Fruit fly (Drosophila melanogaster) whole organism, prepupa: ENCODE measurements around the gene CG43740.

Experiments
- CG10631 ChIP-seq: fragments of 200-800 bp; sonication (Bioruptor generic); optimal IDR thresholded peaks from 2 replicates; lab custom pipeline; 2016; ENCODE audit warnings: missing biosample characterization, missing genetic modification characterization
- CG10669 ChIP-seq: fragments of 200-800 bp; sonication (Bioruptor generic); optimal IDR thresholded peaks from 3 replicates; lab custom pipeline; 2018; ENCODE audit warnings: missing biosample characterization, mild to moderate bottlenecking, missing genetic modification characterization, moderate library complexity
- CG11294 ChIP-seq: fragments of 200-800 bp; sonication (Bioruptor generic); IDR thresholded peaks from 2 replicates; pipeline ENCODE4 v1.3.6; 2022; ENCODE audit warnings: missing biosample characterization, missing genetic modification characterization
- CG11762 ChIP-seq: fragments of 200-800 bp; sonication (Bioruptor generic); optimal IDR thresholded peaks from 3 replicates; lab custom pipeline; 2016; ENCODE audit warnings: missing biosample characterization, missing genetic modification characterization; ENCODE audit not compliant: insufficient read depth
- CG15336 ChIP-seq: fragments of 200-800 bp; sonication (Bioruptor generic); IDR thresholded peaks from 2 replicates; pipeline ENCODE4 v1.3.6; 2022; ENCODE audit warnings: missing biosample characterization, missing genetic modification characterization
- CG1621 ChIP-seq: fragments of 200-800 bp; sonication (Bioruptor generic); optimal IDR thresholded peaks from 3 replicates; lab custom pipeline; 2018; ENCODE audit warnings: missing biosample characterization, mild to moderate bottlenecking, missing genetic modification characterization
- CG31627 ChIP-seq: fragments of 200-800 bp; sonication (Bioruptor generic); optimal IDR thresholded peaks from 3 replicates; lab custom pipeline; 2016; ENCODE audit warnings: missing biosample characterization, missing genetic modification characterization
- CG32006 ChIP-seq: fragments of 200-800 bp; sonication (Bioruptor generic); optimal IDR thresholded peaks from 3 replicates; lab custom pipeline; 2017; ENCODE audit warnings: missing biosample characterization, mild to moderate bottlenecking, missing genetic modification characterization
- CG34406 ChIP-seq: fragments of 200-800 bp; sonication (Bioruptor generic); optimal IDR thresholded peaks from 3 replicates; lab custom pipeline; 2016; ENCODE audit warnings: missing biosample characterization, missing genetic modification characterization
- CG3919 ChIP-seq: fragments of 200-800 bp; sonication (Bioruptor generic); optimal IDR thresholded peaks from 3 replicates; lab custom pipeline; 2016; ENCODE audit warnings: missing biosample characterization, missing genetic modification characterization
- CG4318 ChIP-seq: fragments of 200-800 bp; sonication (Bioruptor generic); optimal IDR thresholded peaks from 3 replicates; lab custom pipeline; 2017; ENCODE audit warnings: missing biosample characterization, mild to moderate bottlenecking, missing genetic modification characterization
- CG6163 ChIP-seq: fragments of 200-800 bp; sonication (Bioruptor generic); IDR thresholded peaks from 3 replicates; pipeline ENCODE4 v1.3.6; 2022; ENCODE audit warnings: missing biosample characterization, missing genetic modification characterization
- CG6792 ChIP-seq: fragments of 200-800 bp; sonication (Bioruptor generic); optimal IDR thresholded peaks from 3 replicates; lab custom pipeline; 2016; ENCODE audit warnings: missing biosample characterization, missing genetic modification characterization
- CG6808 ChIP-seq: fragments of 200-800 bp; sonication (Bioruptor generic); optimal IDR thresholded peaks from 3 replicates; lab custom pipeline; 2017; ENCODE audit warnings: missing biosample characterization, missing genetic modification characterization, mild to moderate bottlenecking, moderate library complexity, missing genetic modification reagents
- CG6854 ChIP-seq: fragments of 200-800 bp; sonication (Bioruptor generic); optimal IDR thresholded peaks from 2 replicates; lab custom pipeline; 2017; ENCODE audit warnings: missing biosample characterization, mild to moderate bottlenecking, missing genetic modification characterization
- CG8119 ChIP-seq: fragments of 200-800 bp; sonication (Bioruptor generic); IDR thresholded peaks from 3 replicates; pipeline ENCODE4 v1.3.6; 2022; ENCODE audit warnings: missing biosample characterization, missing genetic modification characterization
- CG8319 ChIP-seq: fragments of 200-800 bp; sonication (Bioruptor generic); optimal IDR thresholded peaks from 3 replicates; lab custom pipeline; 2016; ENCODE audit warnings: missing biosample characterization, missing genetic modification characterization
- CG9139 ChIP-seq: fragments of 200-800 bp; sonication (Bioruptor generic); optimal IDR thresholded peaks from 3 replicates; lab custom pipeline; 2017; ENCODE audit warnings: missing biosample characterization, mild to moderate bottlenecking, missing genetic modification characterization
- Eip75B ChIP-seq: fragments of 200-800 bp; sonication (Bioruptor generic); optimal IDR thresholded peaks from 3 replicates; lab custom pipeline; 2016; ENCODE audit warnings: missing biosample characterization, missing genetic modification characterization
- Eip78C ChIP-seq: fragments of 200-800 bp; sonication (Bioruptor generic); peaks from one replicate; lab custom pipeline; 2016; ENCODE audit warnings: missing biosample characterization, missing genetic modification characterization
- Eip93F ChIP-seq: fragments of 200-800 bp; sonication (Bioruptor generic); optimal IDR thresholded peaks from 2 replicates; lab custom pipeline; 2016; ENCODE audit warnings: missing biosample characterization, mild to moderate bottlenecking, missing genetic modification characterization
- Ets21C ChIP-seq: fragments of 200-800 bp; sonication (Bioruptor generic); optimal IDR thresholded peaks from 3 replicates; lab custom pipeline; 2016; ENCODE audit warnings: missing biosample characterization, missing genetic modification characterization
- Ets96B ChIP-seq: fragments of 200-800 bp; optimal IDR thresholded peaks from 2 replicates; lab custom pipeline; 2019; ENCODE audit warnings: missing biosample characterization, mild to moderate bottlenecking, missing genetic modification characterization, moderate library complexity
- Hr38 ChIP-seq: sonication (Bioruptor generic); optimal IDR thresholded peaks from 2 replicates; lab custom pipeline; 2016; ENCODE audit warnings: missing biosample characterization, missing genetic modification characterization
- Hr39 ChIP-seq: fragments of 200-800 bp; sonication (Bioruptor generic); optimal IDR thresholded peaks from 2 replicates; lab custom pipeline; 2016; ENCODE audit warnings: missing biosample characterization, missing genetic modification characterization
- Hr4 ChIP-seq: fragments of 200-800 bp; sonication (Bioruptor generic); optimal IDR thresholded peaks from 3 replicates; lab custom pipeline; 2016; ENCODE audit warnings: missing biosample characterization, missing genetic modification characterization
- Lpt ChIP-seq: fragments of 200-800 bp; sonication (Bioruptor generic); optimal IDR thresholded peaks from 3 replicates; lab custom pipeline; 2016; ENCODE audit warnings: missing biosample characterization, missing genetic modification characterization
- Met ChIP-seq: fragments of 200-800 bp; sonication (Bioruptor generic); optimal IDR thresholded peaks from 3 replicates; lab custom pipeline; 2016; ENCODE audit warnings: missing biosample characterization, missing genetic modification characterization
- Smox ChIP-seq: fragments of 200-800 bp; sonication (Bioruptor generic); optimal IDR thresholded peaks from 3 replicates; lab custom pipeline; 2016; ENCODE audit warnings: missing biosample characterization, missing genetic modification characterization
- Sox102F ChIP-seq: fragments of 200-800 bp; sonication (Bioruptor generic); optimal IDR thresholded peaks from 2 replicates; lab custom pipeline; 2016; ENCODE audit warnings: missing biosample characterization, mild to moderate bottlenecking, missing genetic modification characterization
- Sox14 ChIP-seq: fragments of 200-800 bp; sonication (Bioruptor generic); optimal IDR thresholded peaks from 3 replicates; lab custom pipeline; 2016; ENCODE audit warnings: missing biosample characterization, missing genetic modification characterization
- cyc ChIP-seq: fragments of 200-800 bp; sonication (Bioruptor generic); optimal IDR thresholded peaks from 3 replicates; lab custom pipeline; 2016; ENCODE audit warnings: missing biosample characterization, missing genetic modification characterization
- dac ChIP-seq: fragments of 200-800 bp; sonication (Bioruptor generic); optimal IDR thresholded peaks from 2 replicates; lab custom pipeline; 2017; ENCODE audit warnings: missing biosample characterization, mild to moderate bottlenecking, missing genetic modification characterization
- dsx ChIP-seq: fragments of 200-800 bp; optimal IDR thresholded peaks from 3 replicates; lab custom pipeline; 2019; ENCODE audit warnings: missing biosample characterization, mild to moderate bottlenecking, missing genetic modification characterization, moderate library complexity; ENCODE audit not compliant: poor library complexity, severe bottlenecking
- eg ChIP-seq: fragments of 200-800 bp; sonication (Bioruptor generic); IDR thresholded peaks from 3 replicates; pipeline ENCODE4 v1.3.6; 2022; ENCODE audit warnings: missing biosample characterization, missing genetic modification characterization
- esn ChIP-seq: fragments of 200-800 bp; sonication (Bioruptor generic); optimal IDR thresholded peaks from 2 replicates; lab custom pipeline; 2016; ENCODE audit warnings: missing biosample characterization, mild to moderate bottlenecking, missing genetic modification characterization, moderate library complexity
- fd59A ChIP-seq: fragments of 200-800 bp; sonication (Bioruptor generic); optimal IDR thresholded peaks from 2 replicates; lab custom pipeline; 2017; ENCODE audit warnings: missing biosample characterization, mild to moderate bottlenecking, missing genetic modification characterization, missing genetic modification reagents
- fd85E ChIP-seq: fragments of 200-800 bp; sonication (Bioruptor generic); optimal IDR thresholded peaks from 3 replicates; lab custom pipeline; 2016; ENCODE audit warnings: missing biosample characterization, missing genetic modification characterization
- lz ChIP-seq: fragments of 200-800 bp; sonication (Bioruptor generic); optimal IDR thresholded peaks from 3 replicates; lab custom pipeline; 2016; ENCODE audit warnings: missing biosample characterization, missing genetic modification characterization
- net ChIP-seq: fragments of 200-800 bp; sonication (Bioruptor generic); optimal IDR thresholded peaks from 3 replicates; lab custom pipeline; 2016; ENCODE audit warnings: missing biosample characterization, missing genetic modification characterization
- pdm3 ChIP-seq: fragments of 200-800 bp; sonication (Bioruptor generic); optimal IDR thresholded peaks from 3 replicates; lab custom pipeline; 2016; ENCODE audit warnings: missing biosample characterization, missing genetic modification characterization
- salr ChIP-seq, 2 experiments: fragments of 200-800 bp; sonication (Bioruptor generic); optimal IDR thresholded peaks; 3 replicates each; lab custom pipeline; 2016 to 2018; ENCODE audit warnings: missing biosample characterization in 2 of 2, missing genetic modification characterization in 2 of 2, mild to moderate bottlenecking in 1 of 2
- spab ChIP-seq: fragments of 200-800 bp; sonication (Bioruptor generic); optimal IDR thresholded peaks from 2 replicates; lab custom pipeline; 2017; ENCODE audit warnings: missing biosample characterization, mild to moderate bottlenecking, missing genetic modification characterization, missing genetic modification reagents
- ss ChIP-seq, 2 experiments: fragments of 200-800 bp; sonication (Bioruptor generic); optimal IDR thresholded peaks; 2 replicates in 1 of 2; 3 replicates in 1 of 2; lab custom pipeline; 2017 to 2018; ENCODE audit warnings: mild to moderate bottlenecking in 2 of 2, missing biosample characterization in 2 of 2, missing genetic modification characterization in 2 of 2, moderate library complexity in 1 of 2
- svp ChIP-seq: fragments of 200-800 bp; sonication (Bioruptor generic); peaks from one replicate; lab custom pipeline; 2016; ENCODE audit warnings: missing biosample characterization, missing genetic modification characterization
- vri ChIP-seq: fragments of 200-800 bp; sonication (Bioruptor generic); optimal IDR thresholded peaks from 3 replicates; lab custom pipeline; 2016; ENCODE audit warnings: missing biosample characterization, mild to moderate bottlenecking, missing genetic modification characterization

The CG43740 gene

DNA sequence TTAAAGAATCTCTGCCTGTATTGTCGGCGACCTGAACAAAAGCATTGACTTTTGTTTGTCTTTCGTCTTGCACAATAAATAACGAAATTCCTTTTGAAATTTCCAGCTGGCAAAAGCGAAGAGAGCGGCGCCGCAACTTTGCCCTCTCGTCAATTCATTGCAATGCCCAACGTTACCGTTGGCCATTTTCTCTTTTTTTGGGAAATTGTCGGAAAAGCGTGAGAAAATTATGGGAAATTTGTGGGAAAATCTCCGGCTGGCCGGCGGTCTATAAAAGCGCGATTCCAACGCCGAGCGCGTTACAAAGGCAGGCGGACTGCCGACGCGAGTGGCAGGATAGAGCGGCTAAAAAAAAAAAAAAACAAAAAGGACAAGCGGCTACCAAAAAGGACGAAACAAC is at the start of gene CG43740:
Gene CG43740, plus strand, starts transcription at position 301 of the 400 bp plus-strand sequence.
- TF ChIP-seq spab (GFP tag; lab: Kevin White, UChicago) (no peak), Hr4 (GFP tag; lab: Kevin White, UChicago) (no peak), dac (no peak), CG11294 (GFP tag; lab: Robert Waterston, UW) (no peak), CG9139 (no peak), ss (GFP tag; optimal IDR thresholded peaks at IDR 0.05; lab: Kevin White, UChicago) (no peak), Sox14 (GFP tag; lab: Kevin White, UChicago) (no peak), Smox (GFP tag; lab: Kevin White, UChicago) (no peak), CG8319 (GFP tag; lab: Kevin White, UChicago) (no peak), CG6808 (GFP tag; lab: Kevin White, UChicago) (no peak), CG6854 (GFP tag; lab: Kevin White, UChicago) (no peak), CG34406 (GFP tag; lab: Kevin White, UChicago) (no peak), Ets96B (tag; lab: Kevin White, UChicago) (no peak), CG32006 (GFP tag; lab: Kevin White, UChicago) (no peak), lz (GFP tag; lab: Kevin White, UChicago) (no peak), Eip75B (GFP tag; lab: Kevin White, UChicago) (no peak), fd59A (GFP tag; lab: Kevin White, UChicago) (no peak), pdm3 (GFP tag; lab: Kevin White, UChicago) (no peak)

DNA sequence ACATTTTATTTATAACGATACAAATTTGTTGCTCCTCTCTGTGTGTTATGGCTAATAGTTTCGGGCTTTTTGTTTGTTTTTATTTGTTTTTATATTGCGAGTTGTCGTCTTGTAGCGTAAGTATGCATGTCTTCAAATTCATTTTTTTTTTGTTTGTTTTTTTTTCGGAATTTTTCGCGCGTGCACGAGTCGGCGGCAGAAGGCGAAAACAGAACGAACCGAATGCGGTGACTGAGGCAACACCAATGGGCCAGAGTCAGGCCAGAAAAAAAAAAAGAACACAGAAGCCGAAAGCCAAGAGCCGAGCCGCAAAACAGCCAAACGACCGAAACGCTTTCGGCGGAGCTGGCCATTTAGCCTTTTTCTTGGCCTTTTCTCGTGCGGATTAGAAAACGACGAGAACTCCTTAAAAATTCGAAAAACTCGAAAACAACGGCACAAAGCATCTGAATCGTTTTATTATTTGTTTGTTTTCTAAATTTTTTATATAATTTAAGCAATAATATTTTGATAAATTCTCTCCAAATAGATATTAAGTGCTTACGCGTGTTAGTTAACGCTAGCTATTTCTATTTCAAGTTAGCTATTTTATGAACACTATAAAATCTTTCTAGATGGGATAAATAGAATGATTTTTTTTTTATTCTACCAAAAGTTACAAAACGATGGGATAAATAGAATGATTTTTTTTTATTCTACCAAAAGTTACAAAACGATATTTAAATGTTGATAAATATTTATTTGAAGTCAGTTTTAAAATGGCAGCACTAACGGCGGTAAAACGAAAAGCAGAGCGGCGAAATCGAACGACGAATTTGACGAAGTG is 43.3 kb upstream of the CG43740 start:
- TF ChIP-seq CG32006 (GFP tag; lab: Kevin White, UChicago) (peak; percentile 23), net (GFP tag; lab: Kevin White, UChicago) (no peak), Met (GFP tag; lab: Kevin White, UChicago) (no peak), Eip93F (GFP tag; lab: Kevin White, UChicago) (no peak), svp (GFP tag; lab: Kevin White, UChicago) (no peak), dac (no peak), CG8319 (GFP tag; lab: Kevin White, UChicago) (no peak), Smox (GFP tag; lab: Kevin White, UChicago) (peak; percentile 7), CG10669 (GFP tag; lab: Kevin White, UChicago) (no peak), vri (no peak), CG8119 (GFP tag; lab: Robert Waterston, UW) (peak; percentile 47; the same call in 2 of the 3 replicates), dsx (GFP tag; lab: Kevin White, UChicago) (no peak), cyc (GFP tag; lab: Kevin White, UChicago) (no peak), Ets21C (GFP tag; lab: Kevin White, UChicago) (no peak), Hr38 (no peak), spab (GFP tag; lab: Kevin White, UChicago) (no peak), esn (GFP tag; lab: Kevin White, UChicago) (peak; percentile 25), Eip78C (GFP tag; lab: Kevin White, UChicago) (peak; percentile 70), CG11762 (GFP tag; lab: Kevin White, UChicago) (no peak), Ets96B (tag; lab: Kevin White, UChicago) (no peak), CG34406 (GFP tag; lab: Kevin White, UChicago) (no peak), eg (peak; percentile 61), CG4318 (GFP tag; lab: Kevin White, UChicago) (no peak), salr (GFP tag; optimal IDR thresholded peaks at IDR 0.05; lab: Kevin White, UChicago) (peak in 1 of 2 experiments; percentile 10), fd85E (GFP tag; lab: Kevin White, UChicago) (no peak), CG6792 (GFP tag; lab: Kevin White, UChicago) (no peak), Lpt (GFP tag; lab: Kevin White, UChicago) (no peak), CG9139 (no peak), CG10631 (GFP tag; lab: Kevin White, UChicago) (no peak), CG1621 (tag; lab: Kevin White, UChicago) (no peak), CG6163 (GFP tag; lab: Robert Waterston, UW) (peak; percentile 35; the same call in 1 of the 3 replicates), CG15336 (GFP tag; lab: Robert Waterston, UW) (0 out of 2 replicates have a peak, but pooled peaks have one; percentile 46), CG6808 (GFP tag; lab: Kevin White, UChicago) (no peak), pdm3 (GFP tag; lab: Kevin White, UChicago) (no peak), lz (GFP tag; lab: Kevin White, UChicago) (no peak), CG11294 (GFP tag; lab: Robert Waterston, UW) (no peak), CG3919 (GFP tag; lab: Kevin White, UChicago) (no peak), Hr39 (GFP tag; lab: Kevin White, UChicago) (no peak), CG31627 (GFP tag; lab: Kevin White, UChicago) (no peak), Sox102F (GFP tag; lab: Kevin White, UChicago) (no peak)
